Fruit fly (Drosophila melanogaster): ENCODE data around the gene CG4577.

DNA sequence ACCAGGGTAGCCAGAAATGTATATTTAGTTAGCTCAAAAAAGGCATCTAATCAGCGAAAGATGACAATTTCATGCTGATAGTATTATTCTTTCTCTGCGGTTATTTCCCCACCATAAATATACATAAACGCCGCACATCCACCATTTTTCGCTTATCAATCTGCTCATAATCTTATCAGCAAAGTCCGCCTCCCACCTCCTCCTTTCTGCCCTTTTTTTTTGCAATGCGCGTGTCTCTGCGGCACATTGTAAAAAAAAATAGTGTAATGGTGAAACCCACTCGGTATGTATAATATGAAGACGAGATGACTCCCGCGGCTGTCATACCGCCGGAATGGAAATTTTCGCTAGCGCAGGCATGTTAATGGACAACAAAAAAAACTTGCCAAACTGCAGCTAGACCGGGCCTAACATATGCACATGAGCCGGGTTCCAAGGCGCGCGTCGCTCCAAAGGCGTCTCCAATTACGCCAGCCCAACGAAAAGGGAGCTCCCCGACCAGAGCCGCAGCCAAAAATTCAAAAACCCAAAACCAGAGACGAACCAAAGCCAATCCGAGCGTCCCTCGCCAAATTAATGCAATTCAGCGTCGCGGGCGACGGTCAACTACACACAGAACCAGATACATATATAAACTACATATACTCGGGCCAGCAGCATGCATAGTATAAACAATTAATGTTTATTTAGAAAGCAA, 14.1 kb upstream of the CG4577 start:
- TF ChIP-seq Myc (optimal IDR thresholded peaks at IDR 0.05) = no peak
- no peak for TF ChIP-seq h (optimal IDR thresholded peaks at IDR 0.05)
- TF ChIP-seq psq (optimal IDR thresholded peaks at IDR 0.05) = no peak
- no peak for TF ChIP-seq Sin3A (optimal IDR thresholded peaks at IDR 0.05)
